Worm (Caenorhabditis elegans) whole organism, early embryonic: ENCODE results near the gene arrd-16.

ENCODE experiments used
- B0310.2 ChIP-seq: sonication (generic microtip); optimal IDR thresholded peaks from 2 replicates; lab custom pipeline; 2016; ENCODE audit warnings: mild to moderate bottlenecking, missing genetic modification characterization, missing compliant biosample characterization
- F13C5.2 ChIP-seq: sonication (generic microtip); optimal IDR thresholded peaks from 2 replicates; lab custom pipeline; 2017; ENCODE audit warnings: mild to moderate bottlenecking, missing genetic modification characterization, inconsistent platforms, missing compliant biosample characterization
- aly-1 ChIP-seq: sonication (generic microtip); optimal IDR thresholded peaks from 2 replicates; lab custom pipeline; 2016; ENCODE audit warnings: missing genetic modification characterization, missing compliant biosample characterization
- ama-1 ChIP-seq: fragments of 150-350 bp; optimal IDR thresholded peaks from 2 replicates; lab custom pipeline; 2014
- ceh-13 ChIP-seq: fragments of 200-800 bp; sonication (Bioruptor generic); optimal IDR thresholded peaks from 2 replicates; lab custom pipeline; 2018; ENCODE audit warnings: mild to moderate bottlenecking, missing genetic modification characterization, missing compliant biosample characterization
- ceh-36 ChIP-seq: sonication (generic microtip); optimal IDR thresholded peaks from 2 replicates; lab custom pipeline; 2016; ENCODE audit warnings: missing genetic modification characterization, inconsistent platforms, missing compliant biosample characterization
- ets-7 ChIP-seq: sonication (generic microtip); optimal IDR thresholded peaks from 2 replicates; lab custom pipeline; 2016; ENCODE audit warnings: missing genotype, missing genetic modification characterization, missing compliant biosample characterization
- flt-1 ChIP-seq: fragments of 200-800 bp; sonication (Bioruptor generic); IDR thresholded peaks from 2 replicates; pipeline ENCODE4 v1.3.6; 2022; ENCODE audit warnings: missing genetic modification characterization, missing compliant biosample characterization
- hmbx-1 ChIP-seq: sonication (generic microtip); optimal IDR thresholded peaks from 2 replicates; lab custom pipeline; 2016; ENCODE audit warnings: mild to moderate bottlenecking, missing genetic modification characterization, missing compliant biosample characterization
- hmg-4 ChIP-seq: fragments of 200-800 bp; sonication (Bioruptor generic); optimal IDR thresholded peaks from 2 replicates; lab custom pipeline; 2018; ENCODE audit warnings: mild to moderate bottlenecking, missing genetic modification characterization, missing compliant biosample characterization
- hnd-1 ChIP-seq: sonication (generic microtip); optimal IDR thresholded peaks from 2 replicates; lab custom pipeline; 2016; ENCODE audit warnings: missing genetic modification characterization, missing compliant biosample characterization
- pes-1 ChIP-seq: fragments of 200-800 bp; sonication (Bioruptor generic); IDR thresholded peaks from 2 replicates; pipeline ENCODE4 v1.3.6; 2022; ENCODE audit warnings: missing genetic modification reagents, missing genetic modification characterization, missing compliant biosample characterization
- scrt-1 ChIP-seq: fragments of 200-800 bp; sonication (Bioruptor generic); IDR thresholded peaks from 2 replicates; pipeline ENCODE4 v1.3.6; 2022; ENCODE audit warnings: missing genetic modification characterization, missing compliant biosample characterization
- sea-1 ChIP-seq: fragments of 200-800 bp; sonication (Bioruptor generic); conservative IDR thresholded peaks from 2 replicates; pipeline ENCODE4 v1.3.6; 2022; ENCODE audit warnings: missing genetic modification characterization, missing compliant biosample characterization
- tbx-11 ChIP-seq: fragments of 200-800 bp; sonication (Bioruptor generic); IDR thresholded peaks from 2 replicates; pipeline ENCODE4 v1.3.6; 2022; ENCODE audit warnings: missing genetic modification characterization, missing compliant biosample characterization
- tbx-37 ChIP-seq: fragments of 200-800 bp; sonication (Bioruptor generic); conservative IDR thresholded peaks from 2 replicates; pipeline ENCODE4 v1.3.6; 2022; ENCODE audit warnings: missing genetic modification reagents, missing genetic modification characterization, missing compliant biosample characterization
- tra-4 ChIP-seq: sonication (generic microtip); optimal IDR thresholded peaks from 2 replicates; lab custom pipeline; 2017; ENCODE audit warnings: missing genetic modification characterization, missing compliant biosample characterization

Gene arrd-16

ce11 chrIII:12453315-12453714 is 31.2 kb upstream of the arrd-16 start, which contains the start of gene ani-1:
Gene ani-1 (minus strand): TSS chrIII:12453375.
- no peak for TF ChIP-seq flt-1
- TF ChIP-seq tra-4: no peak

- TF ChIP-seq flt-1 (no peak), sea-1 (GFP tag; lab: Robert Waterston, UW) (no peak), B0310.2 (tag; lab: Kevin White, UChicago) (no peak), hmg-4 (GFP tag; lab: Kevin White, UChicago) (no peak), F13C5.2 (tag; lab: Kevin White, UChicago) (no peak), hmbx-1 (tag; lab: Kevin White, UChicago) (no peak), hnd-1 (no peak), tbx-11 (GFP tag; lab: Robert Waterston, UW) (no peak), ets-7 (tag; lab: Kevin White, UChicago) (no peak), ama-1 (lab: Kevin White, UChicago) (no peak), scrt-1 (GFP tag; lab: Robert Waterston, UW) (no peak), ceh-36 (tag; lab: Kevin White, UChicago) (no peak), tbx-37 (no peak), aly-1 (tag; lab: Kevin White, UChicago) (no peak), tra-4 (no peak), ceh-13 (GFP tag; lab: Kevin White, UChicago) (no peak)
Observed at ce11 chrIII:12453785-12454184, 30.7 kb upstream of the arrd-16 start.

- no peak for TF ChIP-seq flt-1
- TF ChIP-seq ceh-36 (tag; lab: Kevin White, UChicago): no peak
Observed at ce11 chrIII:12455651-12456420, 28.7 kb upstream of the arrd-16 start.

ce11 chrIII:12456801-12457647 is 27.5 kb upstream of the arrd-16 start, which contains the start of the genes scav-3 and Y49E10.21:
Gene scav-3 (minus strand): TSS chrIII:12456850.
Gene Y49E10.21 (plus strand): TSS chrIII:12457597.
- no peak for TF ChIP-seq hmbx-1 (tag; lab: Kevin White, UChicago)
- no peak for TF ChIP-seq aly-1 (tag; lab: Kevin White, UChicago)
- TF ChIP-seq ceh-13 (GFP tag; lab: Kevin White, UChicago): no peak
- no peak for TF ChIP-seq F13C5.2 (tag; lab: Kevin White, UChicago)
- no peak for TF ChIP-seq tbx-11 (GFP tag; lab: Robert Waterston, UW)
- no peak for TF ChIP-seq tbx-37
- TF ChIP-seq pes-1 (GFP tag; lab: Robert Waterston, UW): no peak
- TF ChIP-seq sea-1 (GFP tag; lab: Robert Waterston, UW): no peak
- TF ChIP-seq ceh-36 (tag; lab: Kevin White, UChicago): no peak
- no peak for TF ChIP-seq ama-1 (lab: Kevin White, UChicago)
- no peak for TF ChIP-seq B0310.2 (tag; lab: Kevin White, UChicago)
- TF ChIP-seq flt-1: no peak
- no peak for TF ChIP-seq ets-7 (tag; lab: Kevin White, UChicago)

- TF ChIP-seq pes-1 (GFP tag; lab: Robert Waterston, UW): no peak
- TF ChIP-seq hmbx-1 (tag; lab: Kevin White, UChicago): no peak
- TF ChIP-seq sea-1 (GFP tag; lab: Robert Waterston, UW): no peak
- no peak for TF ChIP-seq ets-7 (tag; lab: Kevin White, UChicago)
- no peak for TF ChIP-seq tbx-11 (GFP tag; lab: Robert Waterston, UW)
- TF ChIP-seq B0310.2 (tag; lab: Kevin White, UChicago): no peak
- no peak for TF ChIP-seq aly-1 (tag; lab: Kevin White, UChicago)
- TF ChIP-seq ama-1 (lab: Kevin White, UChicago): no peak
- no peak for TF ChIP-seq scrt-1 (GFP tag; lab: Robert Waterston, UW)
- TF ChIP-seq F13C5.2 (tag; lab: Kevin White, UChicago): no peak
Observed at ce11 chrIII:12458970-12459369, 25.6 kb upstream of the arrd-16 start.

- TF ChIP-seq ceh-36 (tag; lab: Kevin White, UChicago) (no peak), B0310.2 (tag; lab: Kevin White, UChicago) (no peak), F13C5.2 (tag; lab: Kevin White, UChicago) (no peak)
Observed at ce11 chrIII:12466310-12466709, 18.2 kb upstream of the arrd-16 start, which contains the start of gene pstk-1. Gene pstk-1 (plus strand): TSS chrIII:12466610.

ce11 chrIII:12468869-12469268 is 15.7 kb upstream of the arrd-16 start, which contains the start of gene Y49E10.29:
Gene Y49E10.29 (plus strand): TSS chrIII:12469169.
- TF ChIP-seq ama-1 (lab: Kevin White, UChicago) (no peak), scrt-1 (GFP tag; lab: Robert Waterston, UW) (no peak), flt-1 (no peak), B0310.2 (tag; lab: Kevin White, UChicago) (no peak), aly-1 (tag; lab: Kevin White, UChicago) (no peak), ets-7 (tag; lab: Kevin White, UChicago) (no peak), F13C5.2 (tag; lab: Kevin White, UChicago) (no peak), pes-1 (GFP tag; lab: Robert Waterston, UW) (no peak)
